Worm (Caenorhabditis elegans) whole organism, mixed stage, embryonic: ENCODE data around the gene hint-3.

ENCODE experiments used
- blmp-1 ChIP-seq: fragments of 150-350 bp; optimal IDR thresholded peaks from 2 replicates; lab custom pipeline; 2014; ENCODE audit warnings: missing biosample characterization, missing genetic modification characterization
- elt-3 ChIP-seq: fragments of 150-350 bp; optimal IDR thresholded peaks from 2 replicates; lab custom pipeline; 2014; ENCODE audit warnings: missing biosample characterization, missing genetic modification characterization
- pha-4 ChIP-seq: fragments of 150-350 bp; optimal IDR thresholded peaks from 2 replicates; lab custom pipeline; 2018; ENCODE audit warnings: missing biosample characterization, missing genetic modification reagents, missing genetic modification characterization
- tbx-8 ChIP-seq: fragments of 200-800 bp; sonication (Bioruptor generic); optimal IDR thresholded peaks from 2 replicates; lab custom pipeline; 2018; ENCODE audit warnings: mild to moderate bottlenecking, missing genetic modification characterization, moderate library complexity, missing compliant biosample characterization
- unc-62 ChIP-seq: fragments of 150-350 bp; optimal IDR thresholded peaks from 2 replicates; lab custom pipeline; 2014; ENCODE audit warnings: missing biosample characterization, missing genetic modification reagents, missing genetic modification characterization
- zip-8 ChIP-seq: fragments of 150-350 bp; optimal IDR thresholded peaks from 2 replicates; lab custom pipeline; 2014; ENCODE audit warnings: missing biosample characterization, missing genetic modification characterization

- TF ChIP-seq tbx-8 (GFP tag; lab: Kevin White, UChicago): no peak
- TF ChIP-seq elt-3 (tag; lab: Kevin White, UChicago): no peak
- no peak for TF ChIP-seq pha-4 (tag; lab: Kevin White, UChicago)
- TF ChIP-seq zip-8 (tag; lab: Kevin White, UChicago): no peak
- TF ChIP-seq blmp-1 (tag; lab: Kevin White, UChicago): no peak
- no peak for TF ChIP-seq unc-62 (GFP tag; lab: Kevin White, UChicago)
These were observed 48.2 kb downstream of the hint-3 start for ce11 chrV:7808444-7808843.
